Worm (Caenorhabditis elegans): ENCODE results near the gene atg-16.1.

DNA sequence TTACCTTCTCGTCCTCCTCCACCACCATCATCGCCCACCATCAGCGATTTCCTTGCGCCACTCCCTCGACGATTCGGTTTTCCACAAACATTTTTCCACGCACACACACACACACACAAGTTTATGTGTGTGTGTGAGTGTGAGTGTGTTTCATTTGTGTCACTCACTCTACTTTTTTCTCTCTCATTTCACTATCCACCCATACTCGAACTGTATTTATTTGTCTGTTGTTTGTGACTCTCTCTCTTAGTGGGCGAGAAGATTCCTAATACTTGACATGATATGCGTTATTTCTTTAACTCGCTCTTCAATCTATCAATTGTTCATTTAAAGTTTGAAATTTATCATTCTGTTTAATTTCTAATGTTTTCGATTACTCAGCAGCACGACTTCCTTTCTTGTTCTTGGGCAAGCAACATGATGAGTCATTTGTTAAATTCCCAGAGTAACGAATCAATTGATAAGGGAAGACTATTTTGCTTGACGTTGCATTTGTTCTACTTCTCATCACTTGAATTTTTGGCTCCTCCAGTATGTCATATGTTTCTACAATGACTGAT lies 44.9 kb upstream of the atg-16.1 start:
- no peak for TF ChIP-seq gei-8 (GFP tag; optimal IDR thresholded peaks at IDR 0.05)
- TF ChIP-seq nhr-6 (tag; optimal IDR thresholded peaks at IDR 0.05): no peak
